Worm (Caenorhabditis elegans) whole organism, dauer: ENCODE measurements around the gene alx-1.

Source experiments
- unc-62 ChIP-seq: sonication (generic microtip); optimal IDR thresholded peaks from 2 replicates; lab custom pipeline; 2017; ENCODE audit warnings: missing biosample characterization, missing genetic modification reagents, missing genetic modification characterization

Gene alx-1

ce11 chrIII:9956665-9957401 is at the start of gene alx-1:
Gene alx-1 (plus strand): TSS chrIII:9957351.
- no peak for TF ChIP-seq unc-62

DNA sequence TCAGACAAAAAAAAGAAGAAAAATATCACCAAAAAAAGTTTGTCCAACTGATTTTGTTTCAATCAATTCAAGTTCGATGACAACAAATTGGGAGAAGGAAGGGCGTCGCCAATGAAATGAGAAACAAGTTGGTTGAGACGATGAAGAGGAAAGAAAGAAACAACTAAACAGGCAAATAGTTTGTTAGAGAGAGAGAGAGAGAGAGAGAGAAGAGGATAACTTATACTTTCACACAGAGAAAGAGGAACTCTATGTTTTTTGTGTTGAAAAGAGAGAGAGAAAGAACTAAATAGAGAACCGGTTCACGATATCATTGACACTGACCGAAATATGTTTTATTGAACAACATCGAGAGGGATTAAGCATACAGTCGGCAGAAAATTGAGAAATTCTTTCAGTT is 49.6 kb upstream of the alx-1 start:
- no peak for TF ChIP-seq unc-62

DNA sequence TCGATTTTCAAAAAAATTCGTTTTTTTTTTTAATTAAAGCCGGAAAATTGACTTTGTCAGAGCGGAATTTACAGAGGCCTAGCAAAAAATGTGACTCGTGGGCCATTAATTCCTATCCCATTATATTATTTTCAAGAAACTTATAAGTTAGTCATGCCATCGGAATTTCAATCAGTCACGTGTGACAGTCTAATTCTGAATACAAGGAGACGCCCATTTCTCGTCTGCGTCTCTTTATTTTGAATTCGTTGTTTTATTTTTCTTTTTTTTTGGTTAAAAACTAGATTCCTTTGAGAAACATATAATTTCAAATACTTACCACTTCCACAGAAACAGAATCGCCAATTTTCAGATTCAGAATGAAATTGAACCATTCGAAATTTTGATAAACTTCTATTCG is 48.4 kb upstream of the alx-1 start:
- TF ChIP-seq unc-62: no peak

DNA sequence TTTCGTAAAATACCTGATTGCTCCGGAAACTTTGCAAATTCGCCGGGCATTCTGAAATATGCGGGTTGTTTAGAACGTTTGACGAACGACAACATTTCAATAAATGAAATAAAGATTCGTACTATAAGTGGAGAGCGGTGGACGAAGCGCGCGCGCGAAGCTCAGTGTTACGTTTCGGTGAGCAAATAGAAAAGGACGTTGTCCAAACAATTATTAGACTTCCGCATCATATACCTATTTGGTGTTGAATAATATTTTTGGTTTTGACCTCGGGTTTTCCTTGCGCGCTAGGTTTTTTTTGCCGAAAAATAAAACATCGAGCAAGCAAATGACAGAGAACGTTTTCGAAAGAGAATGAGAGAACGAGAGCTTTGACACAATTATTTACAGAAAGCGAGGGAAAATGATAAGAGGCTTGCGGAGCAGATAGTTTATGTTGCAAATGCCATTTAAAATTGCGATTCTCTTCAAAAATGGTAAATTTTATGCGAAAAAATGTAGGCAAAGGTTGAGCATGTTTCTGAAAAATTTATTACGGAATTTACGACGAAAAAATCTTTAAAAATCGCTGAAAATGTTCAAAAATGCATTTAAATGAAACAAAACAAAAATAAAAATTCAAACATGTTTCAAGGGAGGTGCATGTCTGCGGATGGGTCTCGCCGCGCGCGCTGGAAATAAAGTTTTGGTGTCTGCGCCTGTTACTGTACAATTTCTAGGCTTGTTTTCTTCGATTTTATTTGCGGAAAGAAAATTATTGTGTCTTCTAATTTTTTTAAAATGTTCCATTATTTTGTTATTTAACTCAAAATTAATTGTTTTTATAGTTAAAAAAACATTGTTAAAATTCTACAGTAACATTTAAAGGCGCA is 46.3 kb upstream of the alx-1 start, which contains the start of the genes cyld-1 and F40F12.9:
TSS of gene cyld-1 (minus strand) at position 51 of the 872 bp plus-strand sequence.
TSS of gene F40F12.9 (plus strand) at position 721 of the 872 bp plus-strand sequence.
- TF ChIP-seq unc-62: no peak

DNA sequence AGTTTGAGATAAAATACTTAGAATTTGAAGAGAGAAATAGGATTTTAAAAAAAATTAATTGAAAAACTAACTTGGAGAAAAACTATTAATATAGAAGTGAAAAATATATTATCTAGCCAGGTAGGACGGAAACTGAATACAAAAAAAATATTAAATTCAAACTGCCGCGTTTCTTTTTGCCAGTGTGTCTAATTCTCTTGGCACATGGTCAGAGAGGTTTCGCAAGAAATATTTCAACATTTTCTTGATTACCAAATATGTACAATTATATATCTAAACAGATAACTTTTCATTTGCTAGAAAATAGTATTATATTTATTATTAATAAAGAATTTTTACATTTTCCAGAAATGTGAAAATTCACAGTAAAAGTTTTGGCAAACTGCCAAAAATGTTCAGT is 44.6 kb upstream of the alx-1 start:
- TF ChIP-seq unc-62: no peak

ce11 chrIII:9912998-9913397 is 44.2 kb upstream of the alx-1 start:
- TF ChIP-seq unc-62: no peak

DNA sequence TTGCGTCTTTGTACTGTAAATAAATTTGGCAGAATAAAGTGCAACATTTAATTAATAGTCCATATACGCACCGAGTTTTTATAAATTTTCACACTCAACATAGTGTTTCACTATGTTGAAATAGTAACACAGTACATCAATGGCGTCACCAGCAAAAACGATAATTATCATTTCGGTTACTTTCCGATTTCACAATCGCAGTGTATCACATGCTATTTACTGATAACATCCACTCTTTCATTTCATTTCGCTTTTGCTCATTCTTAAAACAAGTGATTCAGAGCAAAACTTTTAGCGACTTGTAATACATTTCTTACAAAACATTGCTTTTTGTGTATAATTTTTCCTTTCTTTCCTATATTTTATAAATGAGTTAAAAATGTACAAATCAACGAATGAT is 43.4 kb upstream of the alx-1 start, which contains the start of gene cbp-3:
TSS of gene cbp-3 (plus strand) at position 272 of the 400 bp plus-strand sequence.
- TF ChIP-seq unc-62: no peak

ce11 chrIII:9920764-9921163 is 36.4 kb upstream of the alx-1 start, which contains the start of gene F40F12.3:
Gene F40F12.3 (minus strand): TSS chrIII:9920864.
- TF ChIP-seq unc-62: no peak

- no peak for TF ChIP-seq unc-62
These were observed 34.8 kb upstream of the alx-1 start for ce11 chrIII:9922310-9922709.

ce11 chrIII:9922874-9923273 is 34.3 kb upstream of the alx-1 start, which contains the start of gene cbp-2:
Gene cbp-2 (plus strand): TSS chrIII:9923174.
- no peak for TF ChIP-seq unc-62

DNA sequence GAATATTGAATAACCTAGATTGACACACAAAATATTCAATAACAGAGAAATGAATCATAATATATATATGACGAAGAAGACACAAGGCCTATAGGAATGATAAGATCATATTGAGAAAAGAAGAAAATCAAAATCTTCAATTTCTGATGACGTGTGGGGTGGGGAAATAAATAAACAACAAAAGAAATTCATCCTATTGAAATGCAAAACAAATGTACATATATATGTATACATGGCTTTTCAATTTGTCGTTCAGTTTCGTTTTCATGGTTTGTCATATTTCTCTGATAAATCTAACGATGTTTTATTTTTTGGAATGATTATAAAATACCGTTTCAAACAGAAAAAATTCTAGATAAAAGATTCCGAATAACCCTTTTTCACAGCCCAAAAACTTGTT is 30.5 kb upstream of the alx-1 start, which contains the start of gene ttr-3:
TSS of gene ttr-3 (minus strand) at position 101 of the 400 bp plus-strand sequence.
- TF ChIP-seq unc-62: no peak

ce11 chrIII:9927378-9927777 is 29.8 kb upstream of the alx-1 start, which contains the start of gene ttr-2:
Gene ttr-2 (plus strand): TSS chrIII:9927769.
- TF ChIP-seq unc-62: no peak

- TF ChIP-seq unc-62: no peak
These were observed 28.4 kb upstream of the alx-1 start, which contains the start of gene ttr-1 for ce11 chrIII:9928777-9929176. Gene ttr-1 (plus strand): TSS chrIII:9929077.

ce11 chrIII:9929525-9929924 is 27.6 kb upstream of the alx-1 start:
- TF ChIP-seq unc-62: no peak

DNA sequence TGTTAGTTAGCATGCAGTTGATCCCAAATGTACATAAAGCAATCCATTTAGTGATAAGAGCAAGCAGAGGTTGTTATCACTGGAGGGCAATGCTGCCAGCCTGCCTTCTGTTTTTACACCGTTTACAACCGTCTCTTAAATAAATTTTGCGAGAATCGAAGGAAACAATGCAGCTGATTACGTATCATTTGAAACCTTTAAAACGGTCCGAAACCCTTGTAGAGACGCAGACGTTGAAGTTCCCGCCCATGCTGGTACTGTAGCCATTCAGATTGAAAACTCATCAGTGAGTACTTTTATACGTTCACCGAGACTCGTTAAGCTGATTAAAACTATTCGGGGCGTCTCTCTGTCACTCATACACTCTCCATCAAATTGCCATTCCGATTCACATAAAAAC is 26.7 kb upstream of the alx-1 start:
- TF ChIP-seq unc-62: no peak

ce11 chrIII:9932091-9932490 is 25.1 kb upstream of the alx-1 start, which contains the start of gene dec-7:
Gene dec-7 (plus strand): TSS chrIII:9932398.
- TF ChIP-seq unc-62: no peak
